Worm (Caenorhabditis elegans) whole organism, L4/young adult: ENCODE data around the gene R10E9.2.

Experiments
- W03F9.2 ChIP-seq: fragments of 150-350 bp; optimal IDR thresholded peaks from 2 replicates; lab custom pipeline; 2014; ENCODE audit warnings: missing biosample characterization, missing genetic modification characterization
- dao-5 ChIP-seq: sonication (generic microtip); optimal IDR thresholded peaks from 2 replicates; lab custom pipeline; 2016; ENCODE audit warnings: missing genotype, missing genetic modification characterization, moderate library complexity, missing compliant biosample characterization
- him-1 ChIP-seq: sonication (generic microtip); optimal IDR thresholded peaks from 2 replicates; lab custom pipeline; 2016; ENCODE audit warnings: missing genotype, missing genetic modification reagents, missing genetic modification characterization, missing compliant biosample characterization

DNA sequence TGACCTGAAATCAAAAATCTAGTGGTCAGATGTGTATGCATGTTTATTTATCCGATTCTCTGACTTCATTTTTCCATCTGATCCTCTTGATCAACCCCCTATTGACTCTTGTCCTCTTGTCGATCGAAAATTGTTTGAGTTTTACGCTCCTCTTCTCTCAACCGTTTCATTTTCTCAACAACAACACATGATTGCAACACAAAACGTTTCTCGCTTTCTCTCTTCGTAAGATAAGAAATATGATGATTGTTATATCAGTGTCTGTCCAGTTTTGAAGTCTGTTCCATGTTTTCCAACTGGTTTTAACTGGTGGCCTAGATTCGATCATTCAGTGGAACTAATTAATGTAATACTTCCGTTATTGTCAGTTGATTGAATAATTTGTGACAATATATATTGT lies 12.1 kb downstream of the R10E9.2 start:
- TF ChIP-seq W03F9.2 (no peak), him-1 (no peak), dao-5 (tag; lab: Kevin White, UChicago) (no peak)
